Worm (Caenorhabditis elegans) whole organism, young adult: ENCODE measurements around the gene Y9C9A.8.
A peak's percentile ranks its signal among the peaks of the same experiment; 100 is the strongest.

Experiments
- B0019.2 ChIP-seq: fragments of 200-800 bp; sonication (Bioruptor generic); conservative IDR thresholded peaks from 2 replicates; pipeline ENCODE4 v1.3.6; 2022; ENCODE audit warnings: missing genetic modification reagents, missing genetic modification characterization, missing compliant biosample characterization
- C06A6.2 ChIP-seq: fragments of 200-800 bp; sonication (Bioruptor generic); conservative IDR thresholded peaks from 2 replicates; pipeline ENCODE4 v1.3.6; 2022; ENCODE audit warnings: missing genetic modification characterization, missing compliant biosample characterization
- C17E4.6 ChIP-seq: fragments of 200-800 bp; sonication (Bioruptor generic); IDR thresholded peaks from 2 replicates; pipeline ENCODE4 v1.3.6; 2022; ENCODE audit warnings: missing genetic modification reagents, missing genetic modification characterization, missing compliant biosample characterization
- D2030.7 ChIP-seq: fragments of 200-800 bp; sonication (Bioruptor generic); IDR thresholded peaks from 2 replicates; pipeline ENCODE4 v1.3.6; 2022; ENCODE audit warnings: missing genetic modification reagents, missing genetic modification characterization, missing compliant biosample characterization
- F10E7.11 ChIP-seq: sonication (generic microtip); optimal IDR thresholded peaks from 2 replicates; lab custom pipeline; 2017; ENCODE audit warnings: mild to moderate bottlenecking, missing genetic modification characterization, moderate library complexity, missing compliant biosample characterization
- F33H1.4 ChIP-seq: fragments of 200-800 bp; sonication (Bioruptor generic); IDR thresholded peaks from 2 replicates; pipeline ENCODE4 v1.3.6; 2022; ENCODE audit warnings: missing genetic modification reagents, missing genetic modification characterization, missing compliant biosample characterization
- F52B5.7 ChIP-seq: sonication (generic microtip); optimal IDR thresholded peaks from 2 replicates; lab custom pipeline; 2016; ENCODE audit warnings: mild to moderate bottlenecking, missing genetic modification characterization, missing compliant biosample characterization
- K11D2.4 ChIP-seq: fragments of 200-800 bp; sonication (Bioruptor generic); IDR thresholded peaks from 2 replicates; pipeline ENCODE4 v1.3.6; 2022; ENCODE audit warnings: missing genetic modification reagents, missing genetic modification characterization, missing compliant biosample characterization
- T26A5.8 ChIP-seq: sonication (generic microtip); optimal IDR thresholded peaks from 2 replicates; lab custom pipeline; 2016; ENCODE audit warnings: missing genetic modification characterization, missing compliant biosample characterization
- Y56A3A.18 ChIP-seq: fragments of 200-800 bp; sonication (Bioruptor generic); IDR thresholded peaks from 2 replicates; pipeline ENCODE4 v1.3.6; 2022; ENCODE audit warnings: missing genetic modification reagents, missing genetic modification characterization, missing compliant biosample characterization
- Y79H2A.3 ChIP-seq: fragments of 200-800 bp; sonication (Bioruptor generic); conservative IDR thresholded peaks from 2 replicates; pipeline ENCODE4 v1.3.6; 2022; ENCODE audit warnings: missing genetic modification reagents, missing genetic modification characterization, missing compliant biosample characterization
- Y95B8A.8 ChIP-seq: fragments of 200-800 bp; sonication (Bioruptor generic); IDR thresholded peaks from 2 replicates; pipeline ENCODE4 v1.3.6; 2022; ENCODE audit warnings: missing genetic modification reagents, missing genetic modification characterization, missing compliant biosample characterization
- attf-3 ChIP-seq: fragments of 200-800 bp; sonication (Bioruptor generic); conservative IDR thresholded peaks from 2 replicates; pipeline ENCODE4 v1.3.6; 2022; ENCODE audit warnings: missing genetic modification reagents, missing genetic modification characterization, missing compliant biosample characterization
- attf-6 ChIP-seq: fragments of 200-800 bp; sonication (Bioruptor generic); IDR thresholded peaks from 2 replicates; pipeline ENCODE4 v1.3.6; 2022; ENCODE audit warnings: missing genetic modification reagents, missing genetic modification characterization, missing compliant biosample characterization
- ceh-58 ChIP-seq: fragments of 200-800 bp; sonication (Bioruptor generic); IDR thresholded peaks from 2 replicates; pipeline ENCODE4 v1.3.6; 2022; ENCODE audit warnings: missing genetic modification characterization, missing compliant biosample characterization
- efl-1 ChIP-seq: fragments of 150-350 bp; optimal IDR thresholded peaks from 2 replicates; lab custom pipeline; 2014; ENCODE audit warnings: missing biosample characterization, missing genetic modification reagents, missing genetic modification characterization
- egrh-3 ChIP-seq: fragments of 200-800 bp; sonication (Bioruptor generic); IDR thresholded peaks from 2 replicates; pipeline ENCODE4 v1.3.6; 2022; ENCODE audit warnings: missing genetic modification reagents, missing genetic modification characterization, missing compliant biosample characterization
- hmg-1.2 ChIP-seq: fragments of 200-800 bp; sonication (Bioruptor generic); IDR thresholded peaks from 2 replicates; pipeline ENCODE4 v1.3.6; 2022; ENCODE audit warnings: missing genetic modification reagents, missing genetic modification characterization, missing compliant biosample characterization
- hmg-20 ChIP-seq: fragments of 200-800 bp; sonication (Bioruptor generic); IDR thresholded peaks from 2 replicates; pipeline ENCODE4 v1.3.6; 2022; ENCODE audit warnings: missing genetic modification reagents, missing genetic modification characterization, missing compliant biosample characterization
- let-607 ChIP-seq, 2 experiments: fragments of 200-800 bp in 1 of 2; sonication (Bioruptor generic) in 1 of 2; sonication (generic microtip) in 1 of 2; optimal IDR thresholded peaks; 2 replicates each; lab custom pipeline; 2016 to 2018; ENCODE audit warnings: mild to moderate bottlenecking in 2 of 2, missing compliant biosample characterization in 2 of 2, missing genetic modification characterization in 2 of 2, moderate library complexity in 2 of 2, missing genotype in 1 of 2
- lin-40 ChIP-seq: sonication (generic microtip); optimal IDR thresholded peaks from 2 replicates; lab custom pipeline; 2016; ENCODE audit warnings: missing genetic modification characterization, mild to moderate bottlenecking, missing compliant biosample characterization, missing genotype, missing genetic modification reagents
- mcd-1 ChIP-seq: fragments of 200-800 bp; sonication (Bioruptor generic); IDR thresholded peaks from 2 replicates; pipeline ENCODE4 v1.3.6; 2022; ENCODE audit warnings: missing genetic modification reagents, missing genetic modification characterization, missing compliant biosample characterization
- mel-28 ChIP-seq: sonication (generic microtip); optimal IDR thresholded peaks from 2 replicates; lab custom pipeline; 2016; ENCODE audit warnings: borderline replicate concordance, mild to moderate bottlenecking, missing genetic modification characterization, missing compliant biosample characterization
- nfya-1 ChIP-seq: sonication (generic microtip); optimal IDR thresholded peaks from 2 replicates; lab custom pipeline; 2017; ENCODE audit warnings: antibody characterized with exemption, missing compliant biosample characterization, missing genetic modification characterization, borderline replicate concordance; ENCODE audit not compliant: insufficient read depth
- nhr-120 ChIP-seq: fragments of 200-800 bp; sonication (Bioruptor generic); IDR thresholded peaks from 2 replicates; pipeline ENCODE4 v1.3.6; 2022; ENCODE audit warnings: missing genetic modification characterization, missing compliant biosample characterization
- repo-1 ChIP-seq: sonication (generic microtip); optimal IDR thresholded peaks from 2 replicates; lab custom pipeline; 2017; ENCODE audit warnings: mild to moderate bottlenecking, missing genetic modification characterization, missing compliant biosample characterization
- rpc-1 ChIP-seq, 2 experiments: fragments of 150-350 bp in 1 of 2; sonication (generic microtip) in 1 of 2; optimal IDR thresholded peaks; 2 replicates each; lab custom pipeline; 2014 to 2018; ENCODE audit warnings: missing biosample characterization in 1 of 2, missing genetic modification characterization in 1 of 2, missing genetic modification reagents in 1 of 2, missing genotype in 1 of 2
- snpc-1.1 ChIP-seq: sonication (generic microtip); optimal IDR thresholded peaks from 2 replicates; lab custom pipeline; 2017; ENCODE audit warnings: missing genetic modification characterization, mild to moderate bottlenecking, missing compliant biosample characterization, antibody characterized with exemption, moderate library complexity, missing genotype, missing genetic modification reagents; ENCODE audit not compliant: insufficient read depth
- snpc-3.4 ChIP-seq: sonication (generic microtip); optimal IDR thresholded peaks from 2 replicates; lab custom pipeline; 2017; ENCODE audit warnings: missing genetic modification characterization, mild to moderate bottlenecking, missing compliant biosample characterization, antibody characterized with exemption, moderate library complexity, missing genotype, missing genetic modification reagents
- snpc-4 ChIP-seq, 5 experiments: fragments of 150-350 bp in 1 of 5; sonication (generic microtip) in 4 of 5; optimal IDR thresholded peaks; 2 replicates each; lab custom pipeline; 2014 to 2018; ENCODE audit warnings: missing genetic modification characterization in 5 of 5, missing biosample characterization in 3 of 5, antibody characterized with exemption in 2 of 5, mild to moderate bottlenecking in 2 of 5, missing compliant biosample characterization in 2 of 5, missing genotype in 2 of 5, moderate library complexity in 2 of 5, missing genetic modification reagents in 1 of 5
- tbp1 ChIP-seq: fragments of 200-800 bp; sonication (Bioruptor generic); optimal IDR thresholded peaks from 2 replicates; lab custom pipeline; 2018; ENCODE audit warnings: mild to moderate bottlenecking, missing genetic modification characterization, missing compliant biosample characterization
- unc-130 ChIP-seq: sonication (generic microtip); optimal IDR thresholded peaks from 2 replicates; lab custom pipeline; 2016; ENCODE audit warnings: missing genetic modification reagents, missing genetic modification characterization, missing compliant biosample characterization
- zim-3 ChIP-seq: sonication (generic microtip); optimal IDR thresholded peaks from 2 replicates; lab custom pipeline; 2017; ENCODE audit warnings: mild to moderate bottlenecking, missing genetic modification characterization, moderate library complexity, missing compliant biosample characterization
- ztf-18 ChIP-seq: sonication (generic microtip); optimal IDR thresholded peaks from 2 replicates; lab custom pipeline; 2016; ENCODE audit warnings: missing genotype, mild to moderate bottlenecking, missing genetic modification characterization, missing compliant biosample characterization
- ztf-25 ChIP-seq: fragments of 200-800 bp; sonication (Bioruptor generic); IDR thresholded peaks from 2 replicates; pipeline ENCODE4 v1.3.6; 2022; ENCODE audit warnings: missing genetic modification reagents, missing genetic modification characterization, missing compliant biosample characterization
- ztf-26 ChIP-seq: sonication (generic microtip); optimal IDR thresholded peaks from 2 replicates; lab custom pipeline; 2017; ENCODE audit warnings: missing genetic modification characterization, missing compliant biosample characterization
- ztf-3 ChIP-seq: fragments of 200-800 bp; sonication (Bioruptor generic); optimal IDR thresholded peaks from 2 replicates; lab custom pipeline; 2018; ENCODE audit warnings: mild to moderate bottlenecking, missing genetic modification characterization, missing compliant biosample characterization

Gene Y9C9A.8

ce11 chrIV:4885435-4885834 is 44.7 kb upstream of the Y9C9A.8 start (continued):
- TF ChIP-seq Y79H2A.3 (no peak), K11D2.4 (GFP tag; lab: Robert Waterston, UW) (no peak), unc-130 (GFP tag; lab: Kevin White, UChicago) (no peak), ztf-18 (tag; lab: Kevin White, UChicago) (peak; percentile 23), snpc-3.4 (peak; percentile 52), rpc-1 (optimal IDR thresholded peaks at IDR 0.05; lab: Kevin White, UChicago) (peak; percentile 62), rpc-1 (tag; optimal IDR thresholded peaks at IDR 0.05; lab: Kevin White, UChicago) (peak; percentile 82), mel-28 (tag; lab: Kevin White, UChicago) (no peak), ztf-25 (GFP tag; lab: Robert Waterston, UW) (0 out of 2 replicates have a peak, but pooled peaks have one; percentile 50), tbp1 (GFP tag; lab: Kevin White, UChicago) (peak; percentile 80), attf-6 (GFP tag; lab: Robert Waterston, UW) (peak; percentile 83), ztf-26 (no peak), snpc-4 (GFP tag; optimal IDR thresholded peaks at IDR 0.05; lab: Kevin White, UChicago) (peak; percentile 80), snpc-4 (tag; optimal IDR thresholded peaks at IDR 0.05; lab: Kevin White, UChicago) (peak; percentile 83 to 95 (median 90)), repo-1 (tag; lab: Kevin White, UChicago) (no peak), C17E4.6 (GFP tag; lab: Robert Waterston, UW) (peak; percentile 44; the same call in 1 of the 2 replicates), hmg-1.2 (GFP tag; lab: Robert Waterston, UW) (no peak)

- no peak for TF ChIP-seq efl-1
- TF ChIP-seq nfya-1: no peak
- TF ChIP-seq hmg-20 (GFP tag; lab: Robert Waterston, UW): no peak
- no peak for TF ChIP-seq unc-130 (GFP tag; lab: Kevin White, UChicago)
- TF ChIP-seq ztf-3 (GFP tag; lab: Kevin White, UChicago): no peak
- TF ChIP-seq egrh-3: no peak
- TF ChIP-seq B0019.2 (GFP tag; lab: Robert Waterston, UW): no peak
- TF ChIP-seq Y56A3A.18 (GFP tag; lab: Robert Waterston, UW): no peak
- no peak for TF ChIP-seq mcd-1 (GFP tag; lab: Robert Waterston, UW)
- no peak for TF ChIP-seq C17E4.6 (GFP tag; lab: Robert Waterston, UW)
- TF ChIP-seq mel-28 (tag; lab: Kevin White, UChicago): no peak
- no peak for TF ChIP-seq snpc-1.1 (tag; lab: Kevin White, UChicago)
- no peak for TF ChIP-seq F52B5.7 (tag; lab: Kevin White, UChicago)
- TF ChIP-seq T26A5.8: no peak
- no peak for TF ChIP-seq F33H1.4 (GFP tag; lab: Robert Waterston, UW)
- TF ChIP-seq ztf-25 (GFP tag; lab: Robert Waterston, UW): no peak
Observed at ce11 chrIV:4887258-4887657, 42.9 kb upstream of the Y9C9A.8 start, which contains the start of gene T08B6.1. T08B6.1 (minus strand) TSS chrIV:4887358.

- no peak for TF ChIP-seq ceh-58
- no peak for TF ChIP-seq mcd-1 (GFP tag; lab: Robert Waterston, UW)
- TF ChIP-seq Y95B8A.8: no peak
- TF ChIP-seq F10E7.11: no peak
- no peak for TF ChIP-seq nhr-120 (GFP tag; lab: Robert Waterston, UW)
- no peak for TF ChIP-seq ztf-25 (GFP tag; lab: Robert Waterston, UW)
- no peak for TF ChIP-seq F33H1.4 (GFP tag; lab: Robert Waterston, UW)
- TF ChIP-seq Y56A3A.18 (GFP tag; lab: Robert Waterston, UW): no peak
- no peak for TF ChIP-seq lin-40 (tag; lab: Kevin White, UChicago)
- TF ChIP-seq zim-3: no peak
- no peak for TF ChIP-seq D2030.7 (GFP tag; lab: Robert Waterston, UW)
- TF ChIP-seq attf-3 (GFP tag; lab: Robert Waterston, UW): no peak
- TF ChIP-seq C06A6.2: no peak
- TF ChIP-seq let-607 (tag; optimal IDR thresholded peaks at IDR 0.05; lab: Kevin White, UChicago): no peak
Observed at ce11 chrIV:4889613-4890012, 40.5 kb upstream of the Y9C9A.8 start, which contains the start of gene sgnh-1. sgnh-1 (plus strand) TSS chrIV:4889913.
